5 fruit fly cellular contexts compared by ENCODE assay signal in the genomic region with DNA sequence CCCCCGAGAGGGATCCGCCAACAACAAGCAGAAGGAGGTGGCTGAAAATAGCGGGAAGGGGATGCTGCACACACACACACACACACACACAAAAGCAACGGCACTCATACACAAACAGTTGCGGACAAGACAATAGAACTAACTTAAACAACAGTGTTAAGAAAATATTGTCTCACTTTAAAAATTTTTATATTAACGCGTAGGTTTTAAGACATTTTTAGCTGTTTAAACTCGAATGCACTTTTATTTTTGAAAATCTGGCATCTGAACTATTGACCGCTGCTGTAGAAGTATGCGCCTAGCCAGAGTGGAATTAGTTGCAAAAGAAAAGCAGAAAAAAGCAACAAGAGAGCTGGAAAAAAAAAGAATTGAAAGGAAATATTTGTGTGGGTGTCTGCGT.
A peak's percentile ranks its signal among the peaks of the same experiment; 100 is the strongest.
TF ChIP-seq lines count a peak whose summit lies in the region.

No protein-coding gene starts in this region.

- no peak for TF ChIP-seq CTCF in whole organism, embryonic (GFP tag; optimal IDR thresholded peaks at IDR 0.05; lab: Kevin White, UChicago)

TF ChIP-seq in whole organism, adult, 20 proteins besides CTCF, POLR2A, EP300 and RAD21:
- TF ChIP-seq kay (GFP tag; lab: Kevin White, UChicago; ENCODE audit: borderline replicate concordance) (peak; percentile 23), toe (GFP tag; optimal IDR thresholded peaks at IDR 0.05; lab: Kevin White, UChicago) (peak; percentile 46), cic (GFP tag; optimal IDR thresholded peaks at IDR 0.05; lab: Kevin White, UChicago) (no peak), tj (GFP tag; optimal IDR thresholded peaks at IDR 0.05; lab: Kevin White, UChicago) (peak; percentile 17), ovo (GFP tag; optimal IDR thresholded peaks at IDR 0.05; lab: Kevin White, UChicago) (no peak), CG7101 (tag; optimal IDR thresholded peaks at IDR 0.05; lab: Kevin White, UChicago) (peak; percentile 76), CG7045 (GFP tag; optimal IDR thresholded peaks at IDR 0.05; lab: Kevin White, UChicago) (peak; percentile 68), Mnt (GFP tag; optimal IDR thresholded peaks at IDR 0.05; lab: Kevin White, UChicago) (peak; percentile 12), CG11617 (GFP tag; optimal IDR thresholded peaks at IDR 0.05; lab: Kevin White, UChicago) (no peak), CG12768 (GFP tag; optimal IDR thresholded peaks at IDR 0.05; lab: Kevin White, UChicago) (peak; percentile 57), CG14711 (tag; optimal IDR thresholded peaks at IDR 0.05; lab: Kevin White, UChicago) (peak; percentile 70), cnc (optimal IDR thresholded peaks at IDR 0.05; lab: Kevin White, UChicago) (no peak), pad (GFP tag; optimal IDR thresholded peaks at IDR 0.05; lab: Kevin White, UChicago) (peak; percentile 40), CG33017 (tag; optimal IDR thresholded peaks at IDR 0.05; lab: Kevin White, UChicago) (peak; percentile 70), CG5204 (GFP tag; optimal IDR thresholded peaks at IDR 0.05; lab: Kevin White, UChicago) (peak; percentile 58), Clk (GFP tag; optimal IDR thresholded peaks at IDR 0.05; lab: Kevin White, UChicago) (peak; percentile 30), Hr96 (GFP tag; optimal IDR thresholded peaks at IDR 0.05; lab: Kevin White, UChicago) (no peak)

TF ChIP-seq in whole organism, embryonic, 481 proteins besides CTCF, POLR2A, EP300 and RAD21 (continues in another document):
- TF ChIP-seq CG16863 (GFP tag; optimal IDR thresholded peaks at IDR 0.05; lab: Kevin White, UChicago), result peak; percentile 83
- TF ChIP-seq ap (GFP tag; IDR thresholded peaks at IDR 0.05; lab: Robert Waterston, UW), result peak; percentile 61; the same call in 1 of the 2 replicates
- TF ChIP-seq CG3281 (GFP tag; optimal IDR thresholded peaks at IDR 0.05; lab: Kevin White, UChicago), result peak; percentile 86
- TF ChIP-seq CoRest (tag; optimal IDR thresholded peaks at IDR 0.05; lab: Kevin White, UChicago), result peak; percentile 89
- TF ChIP-seq lab (GFP tag; optimal IDR thresholded peaks at IDR 0.05; lab: Kevin White, UChicago), result peak; percentile 92
- TF ChIP-seq CG3163 (GFP tag; optimal IDR thresholded peaks at IDR 0.05; lab: Kevin White, UChicago), result peak; percentile 37
- TF ChIP-seq CG10321 (GFP tag; IDR thresholded peaks at IDR 0.05; lab: Robert Waterston, UW), result peak; percentile 42
- peak; percentile 35; the same call in 1 of the 2 replicates for TF ChIP-seq CG1024 (GFP tag; IDR thresholded peaks at IDR 0.05; lab: Robert Waterston, UW)
- peak; percentile 40 for TF ChIP-seq CG3838 (GFP tag; optimal IDR thresholded peaks at IDR 0.05; lab: Kevin White, UChicago)
- TF ChIP-seq CG4328 (GFP tag; optimal IDR thresholded peaks at IDR 0.05; lab: Kevin White, UChicago), result peak; percentile 54
- peak; percentile 49 for TF ChIP-seq nom (GFP tag; optimal IDR thresholded peaks at IDR 0.05; lab: Kevin White, UChicago)
- peak; percentile 81 for TF ChIP-seq CG12659 (GFP tag; optimal IDR thresholded peaks at IDR 0.05; lab: Kevin White, UChicago)
- no peak for TF ChIP-seq Hmx (GFP tag; optimal IDR thresholded peaks at IDR 0.05; lab: Kevin White, UChicago)
- peak; percentile 81 for TF ChIP-seq CG6854 (GFP tag; optimal IDR thresholded peaks at IDR 0.05; lab: Kevin White, UChicago)
- peak; percentile 90 for TF ChIP-seq CG34422 (GFP tag; IDR thresholded peaks at IDR 0.05; lab: Robert Waterston, UW)
- TF ChIP-seq crc (GFP tag; optimal IDR thresholded peaks at IDR 0.05; lab: Kevin White, UChicago), result peak; percentile 56
- peak; percentile 27 for TF ChIP-seq NK7.1 (GFP tag; optimal IDR thresholded peaks at IDR 0.05; lab: Kevin White, UChicago)

TF ChIP-seq in whole organism, prepupa, 60 proteins besides CTCF, POLR2A, EP300 and RAD21 (continues in another document):
- TF ChIP-seq Hr4 (GFP tag; optimal IDR thresholded peaks at IDR 0.05; lab: Kevin White, UChicago) (peak; percentile 64), Sox102F (GFP tag; optimal IDR thresholded peaks at IDR 0.05; lab: Kevin White, UChicago) (peak; percentile 64), achi (GFP tag; optimal IDR thresholded peaks at IDR 0.05; lab: Kevin White, UChicago) (peak; percentile 68), CG10631 (GFP tag; optimal IDR thresholded peaks at IDR 0.05; lab: Kevin White, UChicago) (peak; percentile 71), salr (GFP tag; optimal IDR thresholded peaks at IDR 0.05; lab: Kevin White, UChicago) (peak; percentile 58 to 64), Ets21C (GFP tag; optimal IDR thresholded peaks at IDR 0.05; lab: Kevin White, UChicago) (peak; percentile 28), svp (GFP tag; lab: Kevin White, UChicago) (peak; percentile 66), CG6808 (GFP tag; optimal IDR thresholded peaks at IDR 0.05; lab: Kevin White, UChicago) (peak; percentile 73), Eip78C (GFP tag; lab: Kevin White, UChicago) (peak; percentile 88), vri (GFP tag; optimal IDR thresholded peaks at IDR 0.05; lab: Kevin White, UChicago) (peak; percentile 22), topi (GFP tag; optimal IDR thresholded peaks at IDR 0.05; lab: Kevin White, UChicago) (peak; percentile 55), CG9139 (GFP tag; optimal IDR thresholded peaks at IDR 0.05; lab: Kevin White, UChicago) (peak; percentile 47), spab (GFP tag; optimal IDR thresholded peaks at IDR 0.05; lab: Kevin White, UChicago) (peak; percentile 48), CG32006 (GFP tag; optimal IDR thresholded peaks at IDR 0.05; lab: Kevin White, UChicago) (peak; percentile 82), CG16779 (tag; optimal IDR thresholded peaks at IDR 0.05; lab: Kevin White, UChicago) (peak; percentile 53), Gug (GFP tag; IDR thresholded peaks at IDR 0.05; lab: Robert Waterston, UW) (peak; percentile 78), eg (GFP tag; IDR thresholded peaks at IDR 0.05; lab: Robert Waterston, UW) (peak; percentile 87), dac (GFP tag; optimal IDR thresholded peaks at IDR 0.05; lab: Kevin White, UChicago) (peak; percentile 67), CG6163 (GFP tag; IDR thresholded peaks at IDR 0.05; lab: Robert Waterston, UW) (peak; percentile 86)

TF ChIP-seq in whole organism, pupa, 21 proteins besides CTCF, POLR2A, EP300 and RAD21 (continues in another document):
- TF ChIP-seq rn (GFP tag; IDR thresholded peaks at IDR 0.05; lab: Robert Waterston, UW) (0 out of 2 replicates have a peak, but pooled peaks have one; percentile 51), Pif1B (GFP tag; optimal IDR thresholded peaks at IDR 0.05; lab: Kevin White, UChicago) (peak; percentile 40), CG17806 (tag; optimal IDR thresholded peaks at IDR 0.05; lab: Kevin White, UChicago) (peak; percentile 68), CG4496 (GFP tag; IDR thresholded peaks at IDR 0.05; lab: Robert Waterston, UW) (peak; percentile 91), Pif1A (GFP tag; optimal IDR thresholded peaks at IDR 0.05; lab: Kevin White, UChicago) (peak; percentile 62), CG12605 (GFP tag; IDR thresholded peaks at IDR 0.05; lab: Robert Waterston, UW) (peak; percentile 84), CG13204 (GFP tag; optimal IDR thresholded peaks at IDR 0.05; lab: Kevin White, UChicago) (peak; percentile 40), CG14655 (GFP tag; optimal IDR thresholded peaks at IDR 0.05; lab: Kevin White, UChicago) (peak; percentile 79), Snoo (tag; optimal IDR thresholded peaks at IDR 0.05; lab: Kevin White, UChicago) (peak; percentile 11), CG34367 (tag; optimal IDR thresholded peaks at IDR 0.05; lab: Kevin White, UChicago) (peak; percentile 69), CG10348 (GFP tag; IDR thresholded peaks at IDR 0.05; lab: Robert Waterston, UW) (no peak), Ets98B (GFP tag; IDR thresholded peaks at IDR 0.05; lab: Robert Waterston, UW) (peak; percentile 80), CG9948 (tag; optimal IDR thresholded peaks at IDR 0.05; lab: Kevin White, UChicago) (peak; percentile 64), CG32121 (GFP tag; IDR thresholded peaks at IDR 0.05; lab: Robert Waterston, UW) (peak; percentile 70), CG8301 (tag; optimal IDR thresholded peaks at IDR 0.05; lab: Kevin White, UChicago) (peak; percentile 69), CG15710 (tag; optimal IDR thresholded peaks at IDR 0.05; lab: Kevin White, UChicago) (peak; percentile 71), gl (tag; optimal IDR thresholded peaks at IDR 0.05; lab: Kevin White, UChicago) (peak; percentile 61), CG8159 (tag; optimal IDR thresholded peaks at IDR 0.05; lab: Kevin White, UChicago) (peak; percentile 78), fd96Ca (GFP tag; IDR thresholded peaks at IDR 0.05; lab: Robert Waterston, UW) (peak; percentile 85), D1 (tag; optimal IDR thresholded peaks at IDR 0.05; lab: Kevin White, UChicago) (peak; percentile 28)

TF ChIP-seq in whole organism, wandering third instar larva, 38 proteins besides CTCF, POLR2A, EP300 and RAD21 (continues in another document):
- no peak for TF ChIP-seq jim (GFP tag; optimal IDR thresholded peaks at IDR 0.05; lab: Kevin White, UChicago)
- no peak for TF ChIP-seq Dif (GFP tag; optimal IDR thresholded peaks at IDR 0.05; lab: Kevin White, UChicago; ENCODE audit: partially characterized antibody)
- TF ChIP-seq Jra (GFP tag; optimal IDR thresholded peaks at IDR 0.05; lab: Kevin White, UChicago), result no peak
- no peak for TF ChIP-seq lola (GFP tag; optimal IDR thresholded peaks at IDR 0.05; lab: Kevin White, UChicago)
- TF ChIP-seq dmrt93B (GFP tag; optimal IDR thresholded peaks at IDR 0.05; lab: Kevin White, UChicago), result peak; percentile 18
- peak; percentile 55 for TF ChIP-seq fru (GFP tag; optimal IDR thresholded peaks at IDR 0.05; lab: Kevin White, UChicago)
- no peak for TF ChIP-seq CG9705 (GFP tag; optimal IDR thresholded peaks at IDR 0.05; lab: Kevin White, UChicago)
- peak; percentile 50 for TF ChIP-seq Sp1 (GFP tag; optimal IDR thresholded peaks at IDR 0.05; lab: Kevin White, UChicago)
- peak; percentile 68 for TF ChIP-seq Dfd (GFP tag; optimal IDR thresholded peaks at IDR 0.05; lab: Kevin White, UChicago)
- TF ChIP-seq ey (GFP tag; optimal IDR thresholded peaks at IDR 0.05; lab: Kevin White, UChicago), result peak; percentile 62
- peak; percentile 61 for TF ChIP-seq rgr (GFP tag; optimal IDR thresholded peaks at IDR 0.05; lab: Kevin White, UChicago)
- no peak for TF ChIP-seq Rel (GFP tag; optimal IDR thresholded peaks at IDR 0.05; lab: Kevin White, UChicago)
- no peak for TF ChIP-seq Rel (tag; optimal IDR thresholded peaks at IDR 0.05; lab: Kevin White, UChicago)
- no peak for TF ChIP-seq N (GFP tag; optimal IDR thresholded peaks at IDR 0.05; lab: Kevin White, UChicago)
- TF ChIP-seq tai (GFP tag; optimal IDR thresholded peaks at IDR 0.05; lab: Kevin White, UChicago), result no peak
- TF ChIP-seq h (GFP tag; optimal IDR thresholded peaks at IDR 0.05; lab: Kevin White, UChicago), result peak; percentile 74
- TF ChIP-seq br (GFP tag; optimal IDR thresholded peaks at IDR 0.05; lab: Kevin White, UChicago), result peak; percentile 44
- TF ChIP-seq foxo (GFP tag; optimal IDR thresholded peaks at IDR 0.05; lab: Kevin White, UChicago), result peak in 1 of 2 experiments; percentile 60
- peak; percentile 31 for TF ChIP-seq psq (GFP tag; optimal IDR thresholded peaks at IDR 0.05; lab: Kevin White, UChicago)
- no peak for TF ChIP-seq Myc (optimal IDR thresholded peaks at IDR 0.05; lab: Kevin White, UChicago)
- no peak for TF ChIP-seq Hr83 (GFP tag; optimal IDR thresholded peaks at IDR 0.05; lab: Kevin White, UChicago; ENCODE audit: poor library complexity, severe bottlenecking)
- no peak for TF ChIP-seq Mio (GFP tag; optimal IDR thresholded peaks at IDR 0.05; lab: Kevin White, UChicago)
